Fruit fly (Drosophila melanogaster) whole organism, adult: Measurements from ENCODE around the gene CG13615.

Source experiments
- CG11617 ChIP-seq: fragments of 200-800 bp; sonication (Bioruptor generic); optimal IDR thresholded peaks from 2 replicates; lab custom pipeline; 2017; ENCODE audit warnings: mild to moderate bottlenecking, missing biosample characterization, missing genetic modification reagents, missing genetic modification characterization
- CG12768 ChIP-seq: fragments of 200-800 bp; sonication (Bioruptor generic); optimal IDR thresholded peaks from 2 replicates; lab custom pipeline; 2017; ENCODE audit warnings: missing biosample characterization, missing genetic modification characterization, mild to moderate bottlenecking, moderate library complexity, missing genetic modification reagents
- CG14711 ChIP-seq: fragments of 200-800 bp; sonication (Bioruptor generic); optimal IDR thresholded peaks from 2 replicates; lab custom pipeline; 2018; ENCODE audit warnings: missing biosample characterization, mild to moderate bottlenecking, missing genetic modification characterization, moderate library complexity
- CG1620 ChIP-seq: fragments of 200-800 bp; sonication (Bioruptor generic); optimal IDR thresholded peaks from 2 replicates; lab custom pipeline; 2016; ENCODE audit warnings: missing biosample characterization, missing genetic modification characterization
- CG33017 ChIP-seq: fragments of 200-800 bp; sonication (Bioruptor generic); optimal IDR thresholded peaks from 2 replicates; lab custom pipeline; 2018; ENCODE audit warnings: missing biosample characterization, mild to moderate bottlenecking, missing genetic modification characterization, moderate library complexity
- CG5204 ChIP-seq: fragments of 200-800 bp; sonication (Bioruptor generic); optimal IDR thresholded peaks from 2 replicates; lab custom pipeline; 2016; ENCODE audit warnings: missing biosample characterization, missing genetic modification characterization
- CG7045 ChIP-seq: fragments of 200-800 bp; sonication (Bioruptor generic); optimal IDR thresholded peaks from 2 replicates; lab custom pipeline; 2017; ENCODE audit warnings: missing biosample characterization, mild to moderate bottlenecking, missing genetic modification characterization
- CG7101 ChIP-seq: fragments of 200-800 bp; sonication (Bioruptor generic); optimal IDR thresholded peaks from 2 replicates; lab custom pipeline; 2018; ENCODE audit warnings: missing biosample characterization, mild to moderate bottlenecking, missing genetic modification characterization, moderate library complexity
- Clk ChIP-seq: fragments of 200-800 bp; sonication (Bioruptor generic); optimal IDR thresholded peaks from 2 replicates; lab custom pipeline; 2017; ENCODE audit warnings: missing biosample characterization, missing genetic modification characterization
- Crg-1 ChIP-seq: fragments of 200-800 bp; sonication (Bioruptor generic); optimal IDR thresholded peaks from 2 replicates; lab custom pipeline; 2016; ENCODE audit warnings: missing biosample characterization, missing genetic modification characterization
- Hr96 ChIP-seq: fragments of 200-800 bp; sonication (Bioruptor generic); optimal IDR thresholded peaks from 2 replicates; lab custom pipeline; 2016; ENCODE audit warnings: missing biosample characterization, missing genetic modification characterization
- Mnt ChIP-seq: fragments of 200-800 bp; sonication (Bioruptor generic); optimal IDR thresholded peaks from 2 replicates; lab custom pipeline; 2016; ENCODE audit warnings: missing biosample characterization, mild to moderate bottlenecking, missing genetic modification characterization
- bab1 ChIP-seq: fragments of 200-800 bp; sonication (Bioruptor generic); optimal IDR thresholded peaks from 3 replicates; lab custom pipeline; 2019; ENCODE audit warnings: missing biosample characterization, mild to moderate bottlenecking, missing genetic modification characterization, moderate library complexity
- cic ChIP-seq: fragments of 200-800 bp; sonication (Bioruptor generic); optimal IDR thresholded peaks from 2 replicates; lab custom pipeline; 2017; ENCODE audit warnings: missing biosample characterization, mild to moderate bottlenecking, missing genetic modification characterization, moderate library complexity
- cnc ChIP-seq, 2 experiments: fragments of >200 bp; optimal IDR thresholded peaks; 2 replicates each; lab custom pipeline; 2017
- kay ChIP-seq: fragments of 200-800 bp; sonication (Bioruptor generic); peaks from one replicate; lab custom pipeline; 2016; ENCODE audit warnings: missing biosample characterization, missing genetic modification characterization, borderline replicate concordance
- ovo ChIP-seq: fragments of 200-800 bp; sonication (Bioruptor generic); optimal IDR thresholded peaks from 2 replicates; lab custom pipeline; 2016; ENCODE audit warnings: missing biosample characterization, missing genetic modification characterization
- pad ChIP-seq: fragments of 200-800 bp; sonication (Bioruptor generic); optimal IDR thresholded peaks from 3 replicates; lab custom pipeline; 2017; ENCODE audit warnings: missing biosample characterization, missing genetic modification characterization, mild to moderate bottlenecking, moderate library complexity, missing genetic modification reagents
- tj ChIP-seq: fragments of 200-800 bp; sonication (Bioruptor generic); optimal IDR thresholded peaks from 3 replicates; lab custom pipeline; 2017; ENCODE audit warnings: missing biosample characterization, mild to moderate bottlenecking, missing genetic modification characterization, moderate library complexity
- toe ChIP-seq: fragments of 200-800 bp; sonication (Bioruptor generic); optimal IDR thresholded peaks from 2 replicates; lab custom pipeline; 2016; ENCODE audit warnings: missing biosample characterization, missing genetic modification characterization

Gene CG13615

DNA sequence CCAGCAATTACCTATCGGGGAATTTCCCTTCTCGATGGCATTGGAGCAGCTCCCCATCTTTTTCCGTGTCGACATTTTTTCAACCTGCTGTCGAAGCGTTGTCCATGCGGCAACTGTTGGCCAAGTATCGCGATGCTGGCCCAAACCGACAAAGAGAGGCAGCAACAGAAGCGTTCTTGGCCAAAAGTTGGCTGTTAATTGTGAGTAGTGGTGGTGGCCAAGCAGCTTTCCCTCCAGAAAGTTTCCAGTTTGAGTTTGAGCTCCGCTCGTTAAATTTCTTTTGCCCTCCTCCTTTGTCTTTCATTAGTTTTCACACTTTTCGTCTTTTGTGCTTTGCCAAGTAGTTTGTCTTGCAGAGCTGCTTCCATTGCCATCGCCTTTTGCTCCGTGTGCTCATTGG, 17.7 kb upstream of the CG13615 start, which contains the start of gene CG17782:
Gene CG17782 (minus strand): TSS at position 101 of the 400 bp plus-strand sequence.
- TF ChIP-seq Clk (GFP tag; lab: Kevin White, UChicago), result no peak
- no peak for TF ChIP-seq toe
- no peak for TF ChIP-seq bab1 (GFP tag; lab: Kevin White, UChicago)

dm6 chr3R:24375561-24375960, 14.8 kb upstream of the CG13615 start, which contains the start of gene CG17781:
Gene CG17781, minus strand, starts transcription at chr3R:24375661.
- TF ChIP-seq Clk (GFP tag; lab: Kevin White, UChicago) (no peak), pad (no peak), kay (GFP tag; lab: Kevin White, UChicago) (no peak), Mnt (no peak), cic (GFP tag; lab: Kevin White, UChicago) (no peak), CG7101 (tag; lab: Kevin White, UChicago) (no peak), cnc (optimal IDR thresholded peaks at IDR 0.05; lab: Kevin White, UChicago) (no peak)

- TF ChIP-seq cic (GFP tag; lab: Kevin White, UChicago) (no peak), Crg-1 (GFP tag; lab: Kevin White, UChicago) (no peak), kay (GFP tag; lab: Kevin White, UChicago) (no peak), CG7101 (tag; lab: Kevin White, UChicago) (no peak), toe (no peak), bab1 (GFP tag; lab: Kevin White, UChicago) (no peak), CG14711 (tag; lab: Kevin White, UChicago) (no peak), tj (no peak), cnc (optimal IDR thresholded peaks at IDR 0.05; lab: Kevin White, UChicago) (no peak), CG11617 (GFP tag; lab: Kevin White, UChicago) (no peak), CG5204 (GFP tag; lab: Kevin White, UChicago) (no peak), CG12768 (GFP tag; lab: Kevin White, UChicago) (no peak), CG7045 (GFP tag; lab: Kevin White, UChicago) (no peak), CG33017 (tag; lab: Kevin White, UChicago) (no peak), Hr96 (no peak), CG1620 (GFP tag; lab: Kevin White, UChicago) (no peak), Mnt (no peak), Clk (GFP tag; lab: Kevin White, UChicago) (no peak), pad (no peak), ovo (GFP tag; lab: Kevin White, UChicago) (no peak)
These were observed 13.8 kb upstream of the CG13615 start, which contains the start of gene CG33342 for dm6 chr3R:24376565-24376964. Gene CG33342, plus strand, starts transcription at chr3R:24376865.

DNA sequence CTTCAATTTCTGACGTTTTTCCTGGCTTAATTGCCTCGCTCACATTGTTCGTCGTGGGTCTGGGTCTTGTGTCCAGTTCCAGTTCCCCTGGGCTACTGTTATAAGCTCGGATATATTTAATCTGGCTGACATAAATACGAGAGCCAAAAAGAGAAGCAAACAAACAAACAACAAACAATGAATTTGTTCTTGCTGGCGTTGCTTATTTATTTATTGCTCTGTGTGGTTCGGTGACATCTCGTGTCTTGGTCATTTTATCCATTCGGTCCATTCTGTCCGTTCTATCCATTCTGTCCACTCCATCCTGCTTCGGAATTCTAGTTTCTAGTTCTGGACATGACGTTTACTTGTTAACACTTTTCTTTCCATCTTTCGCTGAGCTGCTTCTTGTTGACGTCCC, 5.4 kb upstream of the CG13615 start, which contains the start of gene CG17780:
Gene CG17780 (minus strand): TSS at position 101 of the 400 bp plus-strand sequence.
- no peak for TF ChIP-seq Hr96
- TF ChIP-seq CG14711 (tag; lab: Kevin White, UChicago), result no peak
- TF ChIP-seq CG12768 (GFP tag; lab: Kevin White, UChicago), result no peak
- TF ChIP-seq CG5204 (GFP tag; lab: Kevin White, UChicago), result no peak
- no peak for TF ChIP-seq CG7045 (GFP tag; lab: Kevin White, UChicago)

DNA sequence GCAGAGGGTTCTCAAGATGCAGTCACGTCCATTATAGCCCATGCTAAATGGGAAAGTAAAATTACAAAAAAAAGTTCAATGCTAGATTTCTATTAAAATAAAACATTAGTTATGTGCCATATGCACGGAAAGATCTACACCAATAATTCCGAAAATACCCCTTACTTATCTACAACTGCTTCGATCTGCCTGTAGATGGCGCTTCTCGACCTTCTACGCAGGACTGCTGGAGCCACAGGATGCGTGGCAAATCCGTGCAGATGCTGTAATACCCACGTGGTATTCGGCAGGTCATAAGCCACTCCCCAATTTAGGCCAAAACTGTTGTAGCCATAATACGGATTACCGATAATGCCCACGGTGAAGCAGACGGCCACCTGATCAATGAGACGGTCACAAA, 3.9 kb upstream of the CG13615 start:
- TF ChIP-seq tj (no peak), CG7045 (GFP tag; lab: Kevin White, UChicago) (no peak), toe (no peak), Mnt (no peak), CG1620 (GFP tag; lab: Kevin White, UChicago) (no peak), CG14711 (tag; lab: Kevin White, UChicago) (no peak), CG7101 (tag; lab: Kevin White, UChicago) (no peak), Hr96 (no peak), CG5204 (GFP tag; lab: Kevin White, UChicago) (no peak), Clk (GFP tag; lab: Kevin White, UChicago) (no peak), CG33017 (tag; lab: Kevin White, UChicago) (no peak), Crg-1 (GFP tag; lab: Kevin White, UChicago) (no peak)

DNA sequence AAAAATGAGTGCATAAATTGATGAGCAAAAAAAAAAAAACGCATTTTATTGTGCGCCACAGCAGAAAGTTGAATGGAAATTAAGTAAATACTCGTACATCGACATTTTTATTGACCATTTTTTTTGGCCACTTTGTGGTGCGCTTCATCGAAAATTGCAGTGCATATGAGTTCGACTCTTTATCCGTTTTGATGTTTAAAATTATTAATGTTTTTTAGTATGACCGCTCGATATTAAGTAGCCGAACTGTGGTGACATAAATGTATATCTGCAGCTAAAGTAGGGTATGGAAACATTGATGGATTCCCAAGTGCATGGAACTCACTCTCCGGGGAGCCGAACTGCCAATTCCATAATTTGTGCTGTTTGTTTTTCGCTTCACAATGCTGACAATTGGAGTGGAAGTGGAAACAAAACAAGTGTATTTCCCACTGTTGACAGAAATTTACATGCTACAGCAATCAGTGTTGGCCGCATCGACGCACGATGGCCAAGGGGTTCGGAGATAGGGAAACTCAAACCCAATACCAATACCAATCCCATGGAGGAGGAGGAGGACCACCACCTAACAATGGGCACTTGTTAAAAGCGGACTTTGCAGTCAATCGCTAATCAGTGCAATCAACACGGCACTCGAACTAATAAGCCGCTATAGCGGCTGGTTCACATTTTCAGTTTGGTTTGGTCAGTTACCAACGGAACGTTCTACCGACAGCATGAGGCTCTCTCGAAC, 2.1 kb downstream of the CG13615 start, which contains the start of gene CG13616:
Gene CG13616 (plus strand): TSS at position 683 of the 733 bp plus-strand sequence.
- TF ChIP-seq tj (peak; percentile 50), CG1620 (GFP tag; lab: Kevin White, UChicago) (no peak)
